Worm (Caenorhabditis elegans) whole organism, dauer: ENCODE measurements around the gene Y55F3AM.11.

Experiments
- unc-62 ChIP-seq: sonication (generic microtip); optimal IDR thresholded peaks from 2 replicates; lab custom pipeline; 2017; ENCODE audit warnings: missing biosample characterization, missing genetic modification reagents, missing genetic modification characterization

The Y55F3AM.11 gene

DNA sequence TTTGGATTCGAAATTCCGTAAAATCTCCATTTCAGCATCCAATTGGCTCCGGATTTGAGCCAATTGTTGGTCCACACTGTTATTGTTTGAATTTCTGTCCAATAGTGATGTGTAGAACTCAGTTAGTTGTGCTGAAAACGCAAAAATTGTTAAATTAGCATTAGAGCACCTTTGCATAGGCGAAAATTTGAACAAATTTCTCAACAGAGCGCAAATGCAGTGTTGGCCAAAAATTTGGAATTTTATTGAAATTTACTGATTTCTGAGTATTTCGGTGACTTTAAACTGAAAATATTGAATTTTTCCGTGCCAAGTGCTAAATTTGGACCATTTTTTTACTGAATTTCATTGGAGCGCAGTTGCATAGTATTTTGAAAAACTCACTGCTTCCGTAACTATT lies 3.6 kb downstream of the Y55F3AM.11 start:
- TF ChIP-seq unc-62 (GFP tag; lab: Kevin White, UChicago): no peak

- TF ChIP-seq unc-62 (GFP tag; lab: Kevin White, UChicago): no peak
Observed at ce11 chrIV:1038516-1038915, 5.7 kb downstream of the Y55F3AM.11 start.

ce11 chrIV:1035108-1035507 lies 9.1 kb downstream of the Y55F3AM.11 start:
- no peak for TF ChIP-seq unc-62 (GFP tag; lab: Kevin White, UChicago)

DNA sequence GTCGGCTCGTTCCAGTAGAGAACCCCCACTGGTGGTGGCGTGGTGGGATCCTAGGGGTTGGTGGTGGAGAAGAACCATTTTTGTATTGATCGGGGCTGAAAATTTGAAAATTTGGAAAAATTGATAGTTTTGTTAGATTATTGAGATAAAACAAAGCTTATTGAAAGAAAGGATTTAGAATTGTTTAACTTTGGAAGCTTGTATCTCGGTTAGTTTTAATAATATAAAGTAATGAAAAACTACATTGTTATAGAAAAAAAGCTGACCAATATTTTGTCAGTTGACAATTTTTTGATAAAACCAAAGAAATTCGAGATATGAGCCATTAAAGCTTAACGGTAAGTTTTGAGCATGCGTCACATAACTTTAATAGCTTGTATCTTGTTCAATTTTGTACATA lies 14.2 kb downstream of the Y55F3AM.11 start, which contains the start of gene abhd-14:
Gene abhd-14, minus strand, starts transcription at position 101 of the 400 bp plus-strand sequence.
- TF ChIP-seq unc-62 (GFP tag; lab: Kevin White, UChicago): no peak

DNA sequence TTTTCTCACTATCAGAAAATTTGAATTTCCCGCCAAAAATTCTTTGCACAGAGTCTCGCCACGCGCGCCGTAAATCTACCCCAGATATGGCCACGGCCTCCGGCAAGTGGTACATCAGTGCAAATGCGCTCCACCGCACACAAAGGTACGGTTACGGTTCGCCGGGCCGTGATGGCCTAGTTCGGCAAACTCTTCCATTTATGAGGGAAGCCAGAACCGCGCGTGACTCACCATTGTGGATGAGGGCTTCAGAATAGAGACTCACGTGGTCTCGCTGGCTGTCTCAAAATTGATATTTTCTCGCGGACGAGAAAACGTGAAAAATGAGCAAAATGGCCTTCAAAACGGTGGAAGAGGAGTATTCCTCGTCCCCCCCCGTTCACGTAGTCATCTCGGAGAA lies 24.4 kb downstream of the Y55F3AM.11 start:
- TF ChIP-seq unc-62 (GFP tag; lab: Kevin White, UChicago): no peak

DNA sequence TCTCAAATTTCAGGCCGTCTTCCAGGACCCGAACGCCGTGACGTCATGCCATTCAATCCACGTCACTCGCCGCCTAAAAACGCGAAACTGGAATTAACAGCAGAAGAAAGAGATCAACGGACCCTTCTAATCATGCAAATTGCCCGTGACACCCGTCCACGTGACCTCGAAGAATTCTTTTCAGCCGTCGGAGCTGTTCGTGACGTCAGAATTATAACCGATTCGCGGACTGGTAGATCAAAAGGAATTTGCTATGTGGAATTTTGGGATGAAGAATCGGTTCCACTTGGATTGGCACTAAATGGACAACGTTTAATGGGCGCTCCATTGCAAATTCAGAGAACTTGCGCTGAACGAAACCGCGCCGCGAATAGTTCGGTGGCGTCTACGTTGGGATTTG lies 28.8 kb downstream of the Y55F3AM.11 start:
- TF ChIP-seq unc-62 (GFP tag; lab: Kevin White, UChicago): no peak

ce11 chrIV:1013233-1013798 lies 30.9 kb downstream of the Y55F3AM.11 start:
- no peak for TF ChIP-seq unc-62 (GFP tag; lab: Kevin White, UChicago)

DNA sequence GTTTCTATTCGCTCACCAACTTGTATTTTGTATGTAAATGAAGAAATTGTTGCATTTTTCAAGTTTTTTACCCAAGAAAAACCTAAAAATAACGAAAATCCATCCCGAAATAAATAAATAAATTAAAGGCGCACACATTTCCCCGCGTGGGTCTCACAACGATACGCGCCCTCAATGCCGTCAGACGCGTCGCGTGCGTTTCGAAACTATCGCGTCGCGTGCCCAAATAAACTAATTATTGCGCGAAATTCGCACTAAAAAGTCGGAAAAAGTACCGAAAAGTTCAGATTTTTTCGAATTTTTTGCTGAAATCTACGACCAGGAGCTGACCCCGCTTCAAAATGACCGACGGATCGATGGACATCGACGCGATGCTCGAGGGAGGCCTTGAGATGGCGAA lies 31.7 kb downstream of the Y55F3AM.11 start, which contains the start of gene rbm-39:
Gene rbm-39, plus strand, starts transcription at position 178 of the 400 bp plus-strand sequence.
- TF ChIP-seq unc-62 (GFP tag; lab: Kevin White, UChicago): no peak

ce11 chrIV:1011776-1012175 lies 32.4 kb downstream of the Y55F3AM.11 start:
- TF ChIP-seq unc-62 (GFP tag; lab: Kevin White, UChicago): no peak

ce11 chrIV:1010212-1010611 lies 34.0 kb downstream of the Y55F3AM.11 start, which contains the start of gene atg-3:
Gene atg-3, plus strand, starts transcription at chrIV:1010512.
- no peak for TF ChIP-seq unc-62 (GFP tag; lab: Kevin White, UChicago)

ce11 chrIV:1009546-1009945 lies 34.6 kb downstream of the Y55F3AM.11 start, which contains the start of gene Y55F3AM.9:
Gene Y55F3AM.9, minus strand, starts transcription at chrIV:1009734.
- no peak for TF ChIP-seq unc-62 (GFP tag; lab: Kevin White, UChicago)

- TF ChIP-seq unc-62 (GFP tag; lab: Kevin White, UChicago): no peak
Observed at ce11 chrIV:1006662-1007061, 37.5 kb downstream of the Y55F3AM.11 start.

ce11 chrIV:1005761-1006160 lies 38.4 kb downstream of the Y55F3AM.11 start, which contains the start of gene immp-2:
Gene immp-2, minus strand, starts transcription at chrIV:1005861.
- TF ChIP-seq unc-62 (GFP tag; lab: Kevin White, UChicago): no peak

DNA sequence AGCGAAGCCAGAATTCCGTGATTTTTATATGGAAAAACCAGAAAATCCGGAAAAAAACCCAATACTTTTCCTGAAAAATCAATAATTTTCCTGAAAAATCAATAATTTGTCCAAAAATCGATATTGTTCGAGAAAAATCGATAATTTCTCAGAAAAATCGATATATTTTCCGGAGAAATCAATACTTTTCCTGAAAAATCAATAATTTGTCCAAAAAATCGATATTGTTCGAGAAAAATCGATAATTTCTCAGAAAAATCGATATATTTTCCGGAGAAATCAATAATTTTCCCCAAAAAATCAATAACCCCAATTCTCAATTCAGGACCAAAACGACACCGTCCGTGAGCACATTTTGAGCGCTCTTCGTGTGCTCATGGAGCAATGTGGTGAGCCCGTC lies 43.7 kb downstream of the Y55F3AM.11 start:
- TF ChIP-seq unc-62 (GFP tag; lab: Kevin White, UChicago): no peak

ce11 chrIV:999675-1000074 lies 44.5 kb downstream of the Y55F3AM.11 start:
- TF ChIP-seq unc-62 (GFP tag; lab: Kevin White, UChicago): no peak

- TF ChIP-seq unc-62 (GFP tag; lab: Kevin White, UChicago): no peak
Observed at ce11 chrIV:998914-999313, 45.3 kb downstream of the Y55F3AM.11 start, which contains the start of gene Y55F3AM.5. Gene Y55F3AM.5, plus strand, starts transcription at chrIV:999214.
